Fruit fly (Drosophila melanogaster) whole organism, embryonic: ENCODE results near the gene CG11790.

Experiments
- Atf-2 ChIP-seq: fragments of 200-800 bp; sonication (Bioruptor generic); optimal IDR thresholded peaks from 2 replicates; lab custom pipeline; 2016; ENCODE audit warnings: missing biosample characterization, missing genetic modification characterization
- BEAF-32 ChIP-seq: fragments of 200-800 bp; sonication (Bioruptor generic); optimal IDR thresholded peaks from 3 replicates; lab custom pipeline; 2017; ENCODE audit warnings: missing biosample characterization, missing genetic modification characterization, mild to moderate bottlenecking, moderate library complexity, missing genetic modification reagents
- CG10267 ChIP-seq: fragments of 200-800 bp; sonication (Bioruptor generic); optimal IDR thresholded peaks from 2 replicates; lab custom pipeline; 2018; ENCODE audit warnings: missing biosample characterization, mild to moderate bottlenecking, missing genetic modification characterization, moderate library complexity
- CG11398 ChIP-seq: fragments of 200-800 bp; sonication (Bioruptor generic); optimal IDR thresholded peaks from 2 replicates; lab custom pipeline; 2016; ENCODE audit warnings: missing biosample characterization, missing genetic modification characterization
- CG12659 ChIP-seq: fragments of 200-800 bp; sonication (Bioruptor generic); optimal IDR thresholded peaks from 3 replicates; lab custom pipeline; 2017; ENCODE audit warnings: mild to moderate bottlenecking, missing biosample characterization, missing genetic modification reagents, missing genetic modification characterization
- CG12942 ChIP-seq: fragments of 200-800 bp; sonication (Bioruptor generic); optimal IDR thresholded peaks from 3 replicates; lab custom pipeline; 2016; ENCODE audit warnings: missing biosample characterization, missing genetic modification characterization
- CG13123 ChIP-seq: fragments of 200-800 bp; sonication (Bioruptor generic); optimal IDR thresholded peaks from 2 replicates; lab custom pipeline; 2016; ENCODE audit warnings: missing biosample characterization, missing genetic modification characterization
- CG13287 ChIP-seq: fragments of 200-800 bp; sonication (Bioruptor generic); IDR thresholded peaks from 2 replicates; pipeline ENCODE4 v1.3.6; 2022; ENCODE audit warnings: missing biosample characterization, missing genetic modification characterization; ENCODE audit not compliant: partially characterized antibody
- CG2116 ChIP-seq: fragments of 200-800 bp; sonication (Bioruptor generic); optimal IDR thresholded peaks from 3 replicates; lab custom pipeline; 2018; ENCODE audit warnings: missing biosample characterization, mild to moderate bottlenecking, missing genetic modification characterization
- CG30020 ChIP-seq: fragments of 200-800 bp; optimal IDR thresholded peaks from 2 replicates; lab custom pipeline; 2019; ENCODE audit warnings: missing biosample characterization, mild to moderate bottlenecking, missing genetic modification characterization, moderate library complexity
- CG4617 ChIP-seq: fragments of 200-800 bp; sonication (Bioruptor generic); optimal IDR thresholded peaks from 3 replicates; lab custom pipeline; 2016; ENCODE audit warnings: missing biosample characterization, missing genetic modification characterization, borderline replicate concordance
- CG4730 ChIP-seq: fragments of 200-800 bp; sonication (Bioruptor generic); IDR thresholded peaks from 2 replicates; pipeline ENCODE4 v1.3.6; 2022; ENCODE audit warnings: missing biosample characterization, missing genetic modification characterization
- CG6791 ChIP-seq: fragments of 200-800 bp; sonication (Bioruptor generic); IDR thresholded peaks from 3 replicates; pipeline ENCODE4 v1.3.6; 2022; ENCODE audit warnings: missing biosample characterization, missing genetic modification characterization; ENCODE audit not compliant: partially characterized antibody
- CG8359 ChIP-seq: fragments of 200-800 bp; sonication (Bioruptor generic); optimal IDR thresholded peaks from 2 replicates; lab custom pipeline; 2017; ENCODE audit warnings: missing biosample characterization, mild to moderate bottlenecking, missing genetic modification characterization, borderline replicate concordance
- CG9797 ChIP-seq: fragments of 200-800 bp; sonication (Bioruptor generic); optimal IDR thresholded peaks from 3 replicates; lab custom pipeline; 2018; ENCODE audit warnings: missing biosample characterization, mild to moderate bottlenecking, missing genetic modification characterization
- Camta ChIP-seq: fragments of 200-800 bp; sonication (Bioruptor generic); optimal IDR thresholded peaks from 2 replicates; lab custom pipeline; 2016; ENCODE audit warnings: missing biosample characterization, missing genetic modification characterization
- Dll ChIP-seq: fragments of 200-800 bp; sonication (Bioruptor generic); IDR thresholded peaks from 4 replicates; pipeline ENCODE4 v1.3.6; 2022; ENCODE audit warnings: missing biosample characterization, missing genetic modification characterization; ENCODE audit not compliant: partially characterized antibody
- Ets65A ChIP-seq: fragments of 200-800 bp; sonication (Bioruptor generic); peaks from one replicate; lab custom pipeline; 2016; ENCODE audit warnings: missing biosample characterization, missing genetic modification characterization
- MESR4 ChIP-seq: fragments of 200-800 bp; sonication (Bioruptor generic); optimal IDR thresholded peaks from 2 replicates; lab custom pipeline; 2018; ENCODE audit warnings: missing biosample characterization, mild to moderate bottlenecking, missing genetic modification characterization, moderate library complexity
- PHDP ChIP-seq: fragments of 200-800 bp; sonication (Bioruptor generic); optimal IDR thresholded peaks from 3 replicates; lab custom pipeline; 2018; ENCODE audit warnings: missing biosample characterization, mild to moderate bottlenecking, missing genetic modification characterization, moderate library complexity
- Pdp1 ChIP-seq, 2 experiments: fragments of 200-800 bp; sonication (Bioruptor generic); optimal IDR thresholded peaks; 3 replicates each; lab custom pipeline; 2016; ENCODE audit warnings: missing biosample characterization in 2 of 2, missing genetic modification characterization in 2 of 2, mild to moderate bottlenecking in 1 of 2, moderate library complexity in 1 of 2
- Six4 ChIP-seq: fragments of 200-800 bp; sonication (Bioruptor generic); optimal IDR thresholded peaks from 2 replicates; lab custom pipeline; 2016; ENCODE audit warnings: missing biosample characterization, missing genetic modification characterization
- Vsx1 ChIP-seq: fragments of 200-800 bp; sonication (Bioruptor generic); optimal IDR thresholded peaks from 2 replicates; lab custom pipeline; 2017; ENCODE audit warnings: missing biosample characterization, mild to moderate bottlenecking, missing genetic modification characterization, missing genetic modification reagents
- Xbp1 ChIP-seq: fragments of 200-800 bp; sonication (Bioruptor generic); optimal IDR thresholded peaks from 3 replicates; lab custom pipeline; 2016; ENCODE audit warnings: missing biosample characterization, mild to moderate bottlenecking, missing genetic modification characterization
- YL-1 ChIP-seq: fragments of 200-800 bp; sonication (Bioruptor generic); optimal IDR thresholded peaks from 3 replicates; lab custom pipeline; 2017; ENCODE audit warnings: missing biosample characterization, mild to moderate bottlenecking, missing genetic modification characterization
- amos ChIP-seq: fragments of 200-800 bp; sonication (Bioruptor generic); IDR thresholded peaks from 2 replicates; pipeline ENCODE4 v1.3.6; 2022; ENCODE audit warnings: missing biosample characterization, missing genetic modification characterization; ENCODE audit not compliant: partially characterized antibody
- cad ChIP-seq: fragments of >200 bp; optimal IDR thresholded peaks from 2 replicates; lab custom pipeline; 2017; ENCODE audit warnings: missing biosample characterization, missing genetic modification characterization
- crol ChIP-seq: fragments of 200-800 bp; sonication (Bioruptor generic); IDR thresholded peaks from 2 replicates; pipeline ENCODE4 v1.3.6; 2022; ENCODE audit warnings: missing biosample characterization, missing genetic modification characterization
- dmrt99B ChIP-seq: fragments of 200-800 bp; sonication (Bioruptor generic); optimal IDR thresholded peaks from 2 replicates; lab custom pipeline; 2018; ENCODE audit warnings: missing biosample characterization, mild to moderate bottlenecking, missing genetic modification characterization, moderate library complexity
- fru ChIP-seq: fragments of >200 bp; optimal IDR thresholded peaks from 2 replicates; lab custom pipeline; 2017
- gem ChIP-seq: fragments of 200-800 bp; sonication (Bioruptor generic); optimal IDR thresholded peaks from 2 replicates; lab custom pipeline; 2019; ENCODE audit warnings: missing biosample characterization, mild to moderate bottlenecking, missing genetic modification characterization, moderate library complexity
- mld ChIP-seq: fragments of 200-800 bp; sonication (Bioruptor generic); IDR thresholded peaks from 3 replicates; pipeline ENCODE4 v1.3.6; 2022; ENCODE audit warnings: missing biosample characterization, missing genetic modification characterization; ENCODE audit not compliant: partially characterized antibody
- nerfin-2 ChIP-seq: fragments of 200-800 bp; sonication (Bioruptor generic); IDR thresholded peaks from 2 replicates; pipeline ENCODE4 v1.3.6; 2022; ENCODE audit warnings: missing biosample characterization, missing genetic modification characterization; ENCODE audit not compliant: partially characterized antibody
- nmo ChIP-seq: fragments of 200-800 bp; sonication (Bioruptor generic); optimal IDR thresholded peaks from 2 replicates; lab custom pipeline; 2018; ENCODE audit warnings: missing biosample characterization, mild to moderate bottlenecking, missing genetic modification characterization, moderate library complexity
- oc ChIP-seq: fragments of 200-800 bp; sonication (Bioruptor generic); optimal IDR thresholded peaks from 2 replicates; lab custom pipeline; 2018; ENCODE audit warnings: missing biosample characterization, mild to moderate bottlenecking, missing genetic modification characterization, moderate library complexity
- onecut ChIP-seq: fragments of 200-800 bp; sonication (Bioruptor generic); IDR thresholded peaks from 2 replicates; pipeline ENCODE4 v1.3.6; 2022; ENCODE audit warnings: missing biosample characterization, missing genetic modification characterization
- phol ChIP-seq: fragments of 200-800 bp; sonication (Bioruptor generic); optimal IDR thresholded peaks from 3 replicates; lab custom pipeline; 2018; ENCODE audit warnings: missing biosample characterization, mild to moderate bottlenecking, missing genetic modification characterization, moderate library complexity
- psq ChIP-seq: fragments of 200-800 bp; sonication (Bioruptor generic); optimal IDR thresholded peaks from 2 replicates; lab custom pipeline; 2017; ENCODE audit warnings: missing biosample characterization, missing genetic modification characterization
- pzg ChIP-seq: fragments of 200-800 bp; sonication (Bioruptor generic); optimal IDR thresholded peaks from 3 replicates; lab custom pipeline; 2018; ENCODE audit warnings: missing biosample characterization, mild to moderate bottlenecking, missing genetic modification characterization, moderate library complexity
- row ChIP-seq: fragments of 200-800 bp; sonication (Bioruptor generic); IDR thresholded peaks from 3 replicates; pipeline ENCODE4 v1.3.6; 2022; ENCODE audit warnings: missing biosample characterization, missing genetic modification characterization
- stwl ChIP-seq: fragments of 200-800 bp; sonication (Bioruptor generic); optimal IDR thresholded peaks from 3 replicates; lab custom pipeline; 2018; ENCODE audit warnings: missing biosample characterization, mild to moderate bottlenecking, missing genetic modification characterization, moderate library complexity
- tio ChIP-seq: fragments of 200-800 bp; sonication (Bioruptor generic); optimal IDR thresholded peaks from 2 replicates; lab custom pipeline; 2017; ENCODE audit warnings: missing biosample characterization, missing genetic modification characterization, inconsistent platforms
- trem ChIP-seq: fragments of 200-800 bp; optimal IDR thresholded peaks from 3 replicates; lab custom pipeline; 2019; ENCODE audit warnings: missing biosample characterization, mild to moderate bottlenecking, missing genetic modification characterization, moderate library complexity
- unpg ChIP-seq: fragments of 200-800 bp; sonication (Bioruptor generic); optimal IDR thresholded peaks from 3 replicates; lab custom pipeline; 2018; ENCODE audit warnings: missing biosample characterization, mild to moderate bottlenecking, missing genetic modification characterization, moderate library complexity

Gene CG11790

DNA sequence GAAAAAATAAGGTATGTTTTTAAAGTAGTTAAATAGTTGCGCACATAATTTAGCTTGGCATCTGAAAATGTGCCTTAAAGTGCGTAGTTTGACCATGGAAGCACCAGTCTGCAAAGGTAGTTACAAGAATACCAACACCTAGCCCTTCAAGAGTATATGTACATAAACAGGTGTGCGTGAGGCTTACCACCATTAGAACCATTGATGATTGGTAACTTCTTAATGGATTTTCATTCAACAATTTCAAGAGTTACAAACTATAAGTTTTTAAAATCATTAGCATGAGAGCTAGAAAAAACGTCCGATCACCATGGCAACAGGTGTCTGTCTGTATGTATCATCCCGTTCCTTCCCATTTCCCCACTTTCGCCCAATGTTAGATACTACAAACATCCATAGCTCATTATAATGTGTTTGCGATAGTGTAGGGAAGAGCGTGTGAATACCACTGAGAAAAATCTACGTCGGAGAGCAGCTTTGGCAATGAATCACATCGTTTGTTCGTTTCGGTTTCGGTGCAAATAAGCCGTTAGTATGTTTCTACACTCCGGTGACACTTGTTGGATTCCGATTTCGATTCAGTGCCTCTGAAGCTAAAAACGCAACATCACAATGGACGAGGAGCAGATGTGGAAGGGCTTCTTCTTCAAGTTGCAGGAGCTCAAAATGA is 9.1 kb downstream of the CG11790 start (continued):
- TF ChIP-seq CG8359 (GFP tag; lab: Kevin White, UChicago) (no peak), CG11398 (no peak), oc (tag; lab: Kevin White, UChicago) (no peak), CG6791 (no peak)

DNA sequence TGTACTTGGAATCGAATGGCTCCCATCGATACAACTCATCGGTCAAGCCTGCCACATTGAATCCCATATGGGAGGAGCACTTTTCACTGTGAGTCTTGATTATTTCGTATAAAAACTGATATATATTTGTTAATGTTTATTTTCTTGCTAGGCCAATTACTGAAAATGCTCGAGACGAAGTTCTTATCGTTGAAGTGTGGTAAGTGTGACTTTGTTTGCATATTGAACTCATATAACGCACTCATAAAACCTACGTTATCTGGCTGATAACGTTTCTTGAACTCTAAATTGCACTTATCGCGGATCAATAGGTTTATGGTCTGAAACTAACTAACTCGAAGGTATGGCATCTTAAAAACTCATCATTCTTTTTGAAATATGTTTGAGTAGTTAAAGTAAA is 13.0 kb downstream of the CG11790 start:
- TF ChIP-seq Vsx1 (peak; percentile 71), crol (GFP tag; lab: Robert Waterston, UW) (no peak), CG4730 (no peak), Pdp1 (GFP tag; optimal IDR thresholded peaks at IDR 0.05; lab: Kevin White, UChicago) (peak in 1 of 2 experiments; percentile 54), Xbp1 (GFP tag; lab: Kevin White, UChicago) (no peak), unpg (no peak), Ets65A (no peak), psq (GFP tag; lab: Kevin White, UChicago) (no peak), Camta (GFP tag; lab: Kevin White, UChicago) (no peak), gem (tag; lab: Kevin White, UChicago) (no peak), tio (no peak), Six4 (no peak), nerfin-2 (GFP tag; lab: Robert Waterston, UW) (no peak), CG13123 (GFP tag; lab: Kevin White, UChicago) (no peak), nmo (GFP tag; lab: Kevin White, UChicago) (no peak), CG12942 (GFP tag; lab: Kevin White, UChicago) (no peak), fru (lab: Kevin White, UChicago) (no peak)

DNA sequence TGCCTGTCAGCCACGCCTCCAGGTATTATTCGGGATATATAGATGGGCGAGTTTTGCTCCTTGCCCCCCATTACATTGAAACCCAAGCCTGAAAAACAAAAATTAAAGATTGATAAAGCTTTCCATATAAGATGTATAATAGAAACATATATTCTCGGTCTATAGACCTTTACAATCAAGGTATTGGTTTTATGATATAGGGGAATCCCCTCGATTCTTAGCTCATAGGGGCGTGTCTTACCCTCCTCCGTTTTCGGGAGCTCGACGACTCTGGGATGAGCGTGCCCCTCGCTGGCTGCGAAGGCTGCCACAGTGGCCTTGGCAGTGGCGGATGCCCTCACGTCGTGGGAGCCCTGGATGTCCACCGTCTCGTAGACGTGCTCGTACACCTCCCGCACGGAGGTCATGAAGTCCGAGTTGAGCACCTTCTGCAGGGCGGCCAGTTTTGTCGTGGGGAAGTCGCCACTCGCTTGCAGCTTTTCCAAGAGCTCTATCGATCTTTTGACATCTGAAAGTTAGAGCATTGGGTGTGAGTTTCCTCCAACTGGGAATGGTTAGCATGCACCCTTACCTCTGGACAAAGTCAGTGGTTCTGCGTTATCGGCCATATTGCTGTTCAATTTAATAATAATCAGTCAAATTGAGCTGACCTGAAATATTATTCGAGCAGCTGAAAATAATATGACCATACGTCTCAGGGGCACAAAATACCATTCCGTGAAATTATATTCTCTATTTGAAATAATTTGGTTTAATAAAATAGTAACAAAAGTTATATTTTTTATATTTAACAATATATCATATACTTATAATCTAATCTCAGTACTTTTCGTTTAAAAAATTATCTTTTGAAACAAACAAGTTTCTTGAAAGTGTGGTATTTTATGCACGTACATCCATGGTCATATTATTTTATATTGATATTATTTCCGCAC is 17.7 kb downstream of the CG11790 start, which contains the start of the genes veli and PQBP1:
Gene veli, minus strand, starts transcription at position 685 of the 935 bp plus-strand sequence.
Gene PQBP1, plus strand, starts transcription at position 885 of the 935 bp plus-strand sequence.
- peak; percentile 12; the same call in 1 of the 3 replicates for TF ChIP-seq mld (GFP tag; lab: Robert Waterston, UW)
- TF ChIP-seq CG4617 (GFP tag; lab: Kevin White, UChicago), result peak; percentile 50
- peak; percentile 50 for TF ChIP-seq CG2116
- peak; percentile 61 for TF ChIP-seq onecut (GFP tag; lab: Robert Waterston, UW)
- TF ChIP-seq CG9797 (GFP tag; lab: Kevin White, UChicago), result peak; percentile 51
- TF ChIP-seq BEAF-32 (GFP tag; lab: Kevin White, UChicago), result peak; percentile 4
- peak; percentile 73 for TF ChIP-seq row (GFP tag; lab: Robert Waterston, UW)
- peak; percentile 42 for TF ChIP-seq CG10267 (tag; lab: Kevin White, UChicago)
- peak; percentile 33; the same call in 2 of the 4 replicates for TF ChIP-seq Dll
- TF ChIP-seq phol (tag; lab: Kevin White, UChicago), result peak; percentile 3
- TF ChIP-seq CG30020 (tag; lab: Kevin White, UChicago), result peak; percentile 50
- TF ChIP-seq cad, result no peak
- TF ChIP-seq trem (tag; lab: Kevin White, UChicago), result peak; percentile 85
- peak; percentile 69 for TF ChIP-seq MESR4 (GFP tag; lab: Kevin White, UChicago)
- peak; percentile 30; the same call in 1 of the 2 replicates for TF ChIP-seq CG13287
- TF ChIP-seq Atf-2 (GFP tag; lab: Kevin White, UChicago), result no peak
- TF ChIP-seq amos, result 0 out of 2 replicates have a peak, but pooled peaks have one; percentile 18
- TF ChIP-seq pzg, result peak; percentile 20
- TF ChIP-seq CG12659 (GFP tag; lab: Kevin White, UChicago), result peak; percentile 37
- TF ChIP-seq dmrt99B (tag; lab: Kevin White, UChicago), result no peak
- peak; percentile 12 for TF ChIP-seq YL-1
- TF ChIP-seq PHDP, result peak; percentile 37
- TF ChIP-seq stwl, result peak; percentile 36
